Fruit fly (Drosophila melanogaster): ENCODE results near the gene CG2663.

- no peak for TF ChIP-seq sv (GFP tag; optimal IDR thresholded peaks at IDR 0.05)
- peak; percentile 7 for TF ChIP-seq HLH106 (tag; optimal IDR thresholded peaks at IDR 0.05)
- TF ChIP-seq dmrt93B (GFP tag; optimal IDR thresholded peaks at IDR 0.05): no peak
- TF ChIP-seq lola (GFP tag; optimal IDR thresholded peaks at IDR 0.05): no peak
- TF ChIP-seq foxo (GFP tag; optimal IDR thresholded peaks at IDR 0.05): no peak
- no peak for TF ChIP-seq Myc (optimal IDR thresholded peaks at IDR 0.05)
- TF ChIP-seq br (GFP tag; optimal IDR thresholded peaks at IDR 0.05): no peak
- no peak for TF ChIP-seq Vsx2 (GFP tag; optimal IDR thresholded peaks at IDR 0.05; ENCODE audit: partially characterized antibody)
Observed at dm6 chr3R:5367512-5368169, 36.3 kb downstream of the CG2663 start.
